Fruit fly (Drosophila melanogaster): ENCODE measurements around the gene pinta.
A peak's percentile ranks its signal among the peaks of the same experiment; 100 is the strongest.

pinta gene

DNA sequence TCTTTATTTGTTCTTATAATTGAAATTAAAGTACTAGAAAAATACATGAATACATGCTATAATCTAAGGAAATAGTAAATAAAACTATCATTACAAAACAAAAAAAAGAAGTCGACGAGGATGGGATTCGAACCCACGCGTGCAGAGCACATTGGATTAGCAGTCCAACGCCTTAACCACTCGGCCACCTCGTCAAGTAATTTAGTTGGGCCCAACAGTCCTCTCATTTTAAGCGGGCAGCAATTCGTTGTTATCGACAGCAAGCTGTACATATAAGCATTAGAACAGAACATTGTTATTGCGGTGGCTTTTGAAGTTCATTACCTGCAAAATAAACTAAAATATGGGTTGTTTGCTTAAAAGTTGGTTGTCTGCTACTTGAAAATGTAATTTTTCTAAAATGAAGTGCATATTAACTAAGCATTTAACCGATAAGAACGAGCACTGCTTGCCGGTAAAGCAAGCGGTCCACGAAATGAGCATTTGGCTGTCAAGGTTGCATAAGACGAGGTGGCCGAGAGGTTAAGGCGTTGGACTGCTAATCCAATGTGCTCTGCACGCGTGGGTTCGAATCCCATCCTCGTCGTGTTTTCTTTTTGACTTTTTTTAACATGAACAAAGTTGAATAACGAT lies 27.5 kb downstream of the pinta start:
- no peak for TF ChIP-seq Ssrp (tag; optimal IDR thresholded peaks at IDR 0.05)
- no peak for TF ChIP-seq maf-S (GFP tag; optimal IDR thresholded peaks at IDR 0.05)
- peak; percentile 95 for TF ChIP-seq chinmo (GFP tag; IDR thresholded peaks at IDR 0.05; ENCODE audit: partially characterized antibody)
- no peak for TF ChIP-seq bcd (GFP tag; optimal IDR thresholded peaks at IDR 0.05)
- TF ChIP-seq CG13296 (GFP tag; optimal IDR thresholded peaks at IDR 0.05): no peak
- no peak for TF ChIP-seq Meics (GFP tag; optimal IDR thresholded peaks at IDR 0.05)
- peak; percentile 88 for TF ChIP-seq CG7963 (GFP tag; IDR thresholded peaks at IDR 0.05; ENCODE audit: partially characterized antibody)
- TF ChIP-seq yki (optimal IDR thresholded peaks at IDR 0.05): no peak
- no peak for TF ChIP-seq sima (GFP tag; optimal IDR thresholded peaks at IDR 0.05)
- no peak for TF ChIP-seq tio (GFP tag; optimal IDR thresholded peaks at IDR 0.05)
- TF ChIP-seq Atf3 (GFP tag; optimal IDR thresholded peaks at IDR 0.05): no peak
- TF ChIP-seq cwo (GFP tag; optimal IDR thresholded peaks at IDR 0.05): no peak
- no peak for TF ChIP-seq CG14441 (GFP tag; IDR thresholded peaks at IDR 0.05)
- TF ChIP-seq Oli (tag; optimal IDR thresholded peaks at IDR 0.05): no peak
- no peak for TF ChIP-seq her (GFP tag; optimal IDR thresholded peaks at IDR 0.05)
- TF ChIP-seq aop (GFP tag; IDR thresholded peaks at IDR 0.05): no peak
- no peak for TF ChIP-seq CG12744 (GFP tag; optimal IDR thresholded peaks at IDR 0.05)
- TF ChIP-seq seq (GFP tag; IDR thresholded peaks at IDR 0.05): no peak
- TF ChIP-seq CG1529 (GFP tag; optimal IDR thresholded peaks at IDR 0.05): no peak
- no peak for TF ChIP-seq lbe (GFP tag; optimal IDR thresholded peaks at IDR 0.05)
- TF ChIP-seq bbx (GFP tag; IDR thresholded peaks at IDR 0.05; ENCODE audit: partially characterized antibody): peak; percentile 83
- no peak for TF ChIP-seq B-H2 (GFP tag; optimal IDR thresholded peaks at IDR 0.05)
- TF ChIP-seq E2f2 (GFP tag; IDR thresholded peaks at IDR 0.05): no peak
- TF ChIP-seq br (optimal IDR thresholded peaks at IDR 0.05): no peak
- no peak for TF ChIP-seq ara (GFP tag; IDR thresholded peaks at IDR 0.05)
- peak; percentile 68 for TF ChIP-seq Scr (GFP tag; IDR thresholded peaks at IDR 0.05; ENCODE audit: partially characterized antibody)
- TF ChIP-seq Fer3 (tag; optimal IDR thresholded peaks at IDR 0.05): no peak
- no peak for TF ChIP-seq emc (GFP tag; optimal IDR thresholded peaks at IDR 0.05)
- no peak for TF ChIP-seq ranshi (GFP tag; IDR thresholded peaks at IDR 0.05)
- no peak for TF ChIP-seq Neu2 (GFP tag; optimal IDR thresholded peaks at IDR 0.05; ENCODE audit: borderline replicate concordance)
- peak; percentile 55; the same call in 2 of the 3 replicates for TF ChIP-seq CG34224 (GFP tag; IDR thresholded peaks at IDR 0.05; ENCODE audit: partially characterized antibody)
- TF ChIP-seq CG7357 (GFP tag; IDR thresholded peaks at IDR 0.05): no peak
- TF ChIP-seq CoRest (tag; optimal IDR thresholded peaks at IDR 0.05): no peak
- TF ChIP-seq CG1832 (GFP tag; optimal IDR thresholded peaks at IDR 0.05): no peak
- no peak for TF ChIP-seq CG15514 (GFP tag; optimal IDR thresholded peaks at IDR 0.05)
- no peak for TF ChIP-seq pros (GFP tag; optimal IDR thresholded peaks at IDR 0.05)
- TF ChIP-seq jing (GFP tag; optimal IDR thresholded peaks at IDR 0.05): no peak
- no peak for TF ChIP-seq ac (GFP tag; optimal IDR thresholded peaks at IDR 0.05)
- TF ChIP-seq zf30C (GFP tag; optimal IDR thresholded peaks at IDR 0.05): no peak
- no peak for TF ChIP-seq CG15696 (tag; optimal IDR thresholded peaks at IDR 0.05)
- TF ChIP-seq CG10543 (GFP tag; optimal IDR thresholded peaks at IDR 0.05): no peak
- TF ChIP-seq fd3F (GFP tag; optimal IDR thresholded peaks at IDR 0.05): no peak
- no peak for TF ChIP-seq en (GFP tag; optimal IDR thresholded peaks at IDR 0.05)
- no peak for TF ChIP-seq CG7745 (tag; optimal IDR thresholded peaks at IDR 0.05)
- TF ChIP-seq CG7372 (GFP tag; IDR thresholded peaks at IDR 0.05): no peak
- no peak for TF ChIP-seq CG1602 (GFP tag; optimal IDR thresholded peaks at IDR 0.05)
- TF ChIP-seq slbo (GFP tag; IDR thresholded peaks at IDR 0.05): no peak
- TF ChIP-seq TFAM (GFP tag; optimal IDR thresholded peaks at IDR 0.05): no peak
- no peak for TF ChIP-seq slou (GFP tag; optimal IDR thresholded peaks at IDR 0.05)
- TF ChIP-seq crol (GFP tag; IDR thresholded peaks at IDR 0.05): no peak
- no peak for TF ChIP-seq CG18476 (GFP tag; optimal IDR thresholded peaks at IDR 0.05)
